Fruit fly (Drosophila melanogaster) whole organism, adult: ENCODE data around the gene tai.

Source experiments
- CG12768 ChIP-seq: fragments of 200-800 bp; sonication (Bioruptor generic); optimal IDR thresholded peaks from 2 replicates; lab custom pipeline; 2017; ENCODE audit warnings: missing biosample characterization, missing genetic modification characterization, mild to moderate bottlenecking, moderate library complexity, missing genetic modification reagents
- CG33017 ChIP-seq: fragments of 200-800 bp; sonication (Bioruptor generic); optimal IDR thresholded peaks from 2 replicates; lab custom pipeline; 2018; ENCODE audit warnings: missing biosample characterization, mild to moderate bottlenecking, missing genetic modification characterization, moderate library complexity
- CG5204 ChIP-seq: fragments of 200-800 bp; sonication (Bioruptor generic); optimal IDR thresholded peaks from 2 replicates; lab custom pipeline; 2016; ENCODE audit warnings: missing biosample characterization, missing genetic modification characterization
- CG7045 ChIP-seq: fragments of 200-800 bp; sonication (Bioruptor generic); optimal IDR thresholded peaks from 2 replicates; lab custom pipeline; 2017; ENCODE audit warnings: missing biosample characterization, mild to moderate bottlenecking, missing genetic modification characterization
- CG7101 ChIP-seq: fragments of 200-800 bp; sonication (Bioruptor generic); optimal IDR thresholded peaks from 2 replicates; lab custom pipeline; 2018; ENCODE audit warnings: missing biosample characterization, mild to moderate bottlenecking, missing genetic modification characterization, moderate library complexity
- Crg-1 ChIP-seq: fragments of 200-800 bp; sonication (Bioruptor generic); optimal IDR thresholded peaks from 2 replicates; lab custom pipeline; 2016; ENCODE audit warnings: missing biosample characterization, missing genetic modification characterization
- Hr96 ChIP-seq: fragments of 200-800 bp; sonication (Bioruptor generic); optimal IDR thresholded peaks from 2 replicates; lab custom pipeline; 2016; ENCODE audit warnings: missing biosample characterization, missing genetic modification characterization
- Mnt ChIP-seq: fragments of 200-800 bp; sonication (Bioruptor generic); optimal IDR thresholded peaks from 2 replicates; lab custom pipeline; 2016; ENCODE audit warnings: missing biosample characterization, mild to moderate bottlenecking, missing genetic modification characterization
- bab1 ChIP-seq: fragments of 200-800 bp; sonication (Bioruptor generic); optimal IDR thresholded peaks from 3 replicates; lab custom pipeline; 2019; ENCODE audit warnings: missing biosample characterization, mild to moderate bottlenecking, missing genetic modification characterization, moderate library complexity
- cic ChIP-seq: fragments of 200-800 bp; sonication (Bioruptor generic); optimal IDR thresholded peaks from 2 replicates; lab custom pipeline; 2017; ENCODE audit warnings: missing biosample characterization, mild to moderate bottlenecking, missing genetic modification characterization, moderate library complexity
- cnc ChIP-seq, 2 experiments: fragments of >200 bp; optimal IDR thresholded peaks; 2 replicates each; lab custom pipeline; 2017
- ovo ChIP-seq: fragments of 200-800 bp; sonication (Bioruptor generic); optimal IDR thresholded peaks from 2 replicates; lab custom pipeline; 2016; ENCODE audit warnings: missing biosample characterization, missing genetic modification characterization
- tj ChIP-seq: fragments of 200-800 bp; sonication (Bioruptor generic); optimal IDR thresholded peaks from 3 replicates; lab custom pipeline; 2017; ENCODE audit warnings: missing biosample characterization, mild to moderate bottlenecking, missing genetic modification characterization, moderate library complexity
- toe ChIP-seq: fragments of 200-800 bp; sonication (Bioruptor generic); optimal IDR thresholded peaks from 2 replicates; lab custom pipeline; 2016; ENCODE audit warnings: missing biosample characterization, missing genetic modification characterization

- TF ChIP-seq Mnt (GFP tag; lab: Kevin White, UChicago) (no peak), CG33017 (tag; lab: Kevin White, UChicago) (no peak), Crg-1 (GFP tag; lab: Kevin White, UChicago) (no peak), CG5204 (GFP tag; lab: Kevin White, UChicago) (no peak), cic (no peak), bab1 (no peak), Hr96 (GFP tag; lab: Kevin White, UChicago) (no peak), CG12768 (no peak), tj (GFP tag; lab: Kevin White, UChicago) (no peak), CG7101 (no peak), cnc (optimal IDR thresholded peaks at IDR 0.05; lab: Kevin White, UChicago) (no peak), ovo (GFP tag; lab: Kevin White, UChicago) (no peak), CG7045 (GFP tag; lab: Kevin White, UChicago) (no peak), toe (no peak)
These were observed 39.8 kb downstream of the tai start for dm6 chr2L:9206401-9206800.
